Worm (Caenorhabditis elegans): ENCODE data around the gene C18D1.2.

Gene C18D1.2

DNA sequence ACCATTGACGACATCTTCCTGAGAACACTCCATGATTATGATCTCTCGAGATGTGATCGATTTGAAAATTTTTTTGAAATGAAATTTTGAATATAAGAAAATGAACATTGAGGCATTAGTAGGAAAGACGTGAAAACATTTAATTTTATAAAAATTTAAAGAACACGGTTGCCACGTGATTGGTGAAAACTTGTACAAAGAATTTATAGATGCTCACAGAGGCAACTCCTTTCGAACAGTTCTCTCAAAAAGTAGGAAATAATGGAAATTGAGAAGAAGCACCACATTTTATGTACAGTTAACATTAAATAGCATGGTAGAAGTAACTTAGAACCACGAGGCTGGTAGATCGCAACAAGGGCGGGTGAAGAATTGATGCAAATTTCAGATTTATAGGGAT is 50.1 kb downstream of the C18D1.2 start, which contains the start of gene ZK945.6:
Gene ZK945.6, minus strand, starts transcription at position 101 of the 400 bp plus-strand sequence.
- TF ChIP-seq lin-35 (GFP tag; optimal IDR thresholded peaks at IDR 0.05) (no peak), snpc-4 (tag; optimal IDR thresholded peaks at IDR 0.05) (no peak), mdl-1 (tag; optimal IDR thresholded peaks at IDR 0.05) (no peak), rnt-1 (tag; optimal IDR thresholded peaks at IDR 0.05) (no peak), ceh-88 (GFP tag; IDR thresholded peaks at IDR 0.05) (no peak), xbp-1 (tag; optimal IDR thresholded peaks at IDR 0.05) (no peak), zip-4 (GFP tag; optimal IDR thresholded peaks at IDR 0.05) (no peak), unc-62 (GFP tag; optimal IDR thresholded peaks at IDR 0.05) (no peak), pax-3 (tag; optimal IDR thresholded peaks at IDR 0.05) (no peak), mep-1 (tag; optimal IDR thresholded peaks at IDR 0.05) (no peak), nhr-47 (tag; optimal IDR thresholded peaks at IDR 0.05) (no peak), lir-3 (tag; optimal IDR thresholded peaks at IDR 0.05; ENCODE audit: poor library complexity) (no peak), ets-5 (GFP tag; IDR thresholded peaks at IDR 0.05) (no peak), mab-9 (GFP tag; IDR thresholded peaks at IDR 0.05) (no peak), nhr-85 (tag) (no peak), nhr-19 (GFP tag; conservative IDR thresholded peaks at IDR 0.05) (no peak), tbx-2 (tag; optimal IDR thresholded peaks at IDR 0.05) (no peak), dpl-1 (GFP tag; optimal IDR thresholded peaks at IDR 0.05) (no peak), aha-1 (tag; optimal IDR thresholded peaks at IDR 0.05) (no peak)

DNA sequence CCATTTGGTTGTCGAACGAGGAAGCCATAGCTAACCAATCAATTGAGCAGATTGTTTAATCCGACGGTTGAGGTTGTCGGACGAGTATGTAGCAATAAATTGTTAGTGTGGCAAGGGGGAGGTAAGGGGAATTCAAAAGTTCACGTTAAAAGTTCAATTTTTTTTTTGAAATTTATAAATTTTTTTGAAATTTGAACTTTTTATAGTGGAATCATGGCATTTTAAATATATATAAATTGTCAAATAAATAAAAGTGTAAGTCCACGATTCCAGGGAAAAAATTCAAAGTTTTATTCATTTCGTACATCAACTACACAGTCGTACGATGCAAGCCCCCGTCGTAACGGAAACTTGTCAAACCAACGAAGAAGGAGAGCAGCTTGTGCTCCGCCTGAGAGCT is 51.6 kb downstream of the C18D1.2 start, which contains the start of the genes ZK945.7 and ZK945.8:
Gene ZK945.7, minus strand, starts transcription at position 101 of the 400 bp plus-strand sequence.
Gene ZK945.8, plus strand, starts transcription at position 275 of the 400 bp plus-strand sequence.
- TF ChIP-seq rnt-1 (tag; optimal IDR thresholded peaks at IDR 0.05): no peak
- no peak for TF ChIP-seq efl-1 (optimal IDR thresholded peaks at IDR 0.05)
- peak in 1 of 2 experiments; percentile 82 for TF ChIP-seq efl-1 (GFP tag; optimal IDR thresholded peaks at IDR 0.05 in 1 of 2)
